Fruit fly (Drosophila melanogaster): ENCODE data around the gene CG9215.

Gene CG9215

DNA sequence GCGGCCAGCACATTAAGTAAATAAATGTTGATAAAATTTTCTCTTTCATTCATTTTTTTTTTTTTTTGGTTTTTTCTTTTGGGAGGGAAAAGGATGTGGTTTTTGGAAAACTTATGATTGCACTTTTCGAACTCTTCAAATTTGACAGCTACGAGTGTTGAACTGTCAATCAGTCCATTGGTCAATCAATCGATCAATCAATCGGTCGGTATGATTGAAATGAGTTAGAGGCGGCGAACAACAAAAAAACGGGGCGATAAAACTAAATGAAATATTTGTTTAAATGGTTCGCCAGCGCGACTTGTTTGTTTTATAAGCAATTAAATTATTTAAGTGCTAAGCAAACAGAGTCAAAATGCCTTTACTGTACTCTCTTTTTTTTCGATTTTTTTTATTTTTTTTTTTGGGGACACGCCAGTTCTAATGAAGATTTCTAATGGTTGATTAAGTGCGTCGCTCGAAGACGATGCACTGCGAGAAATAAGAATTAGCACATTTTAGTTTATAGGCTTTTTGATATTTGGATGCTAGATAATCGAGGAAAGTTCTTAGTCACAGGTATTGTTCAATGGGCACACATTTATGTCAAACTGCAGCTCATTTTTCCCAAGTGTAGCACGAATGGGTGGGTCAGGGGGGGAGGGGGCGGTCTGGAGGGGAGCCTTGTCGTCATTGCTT is 36.4 kb upstream of the CG9215 start (continued):
- TF ChIP-seq CG18599 (GFP tag; optimal IDR thresholded peaks at IDR 0.05) (peak; percentile 80), CG4854 (GFP tag; optimal IDR thresholded peaks at IDR 0.05) (no peak), insv (GFP tag; optimal IDR thresholded peaks at IDR 0.05) (no peak), CG15073 (GFP tag; optimal IDR thresholded peaks at IDR 0.05) (peak; percentile 41), pnt (GFP tag; optimal IDR thresholded peaks at IDR 0.05) (peak; percentile 79), sens-2 (GFP tag; IDR thresholded peaks at IDR 0.05) (0 out of 2 replicates have a peak, but pooled peaks have one; percentile 34), pho (GFP tag; optimal IDR thresholded peaks at IDR 0.05) (peak; percentile 57), trem (tag; optimal IDR thresholded peaks at IDR 0.05) (peak; percentile 63), bowl (GFP tag; IDR thresholded peaks at IDR 0.05) (peak; percentile 29; the same call in 1 of the 2 replicates), tgo (GFP tag; IDR thresholded peaks at IDR 0.05) (peak; percentile 77), toy (GFP tag; IDR thresholded peaks at IDR 0.05) (no peak), YL-1 (GFP tag; optimal IDR thresholded peaks at IDR 0.05) (no peak), ara (GFP tag; IDR thresholded peaks at IDR 0.05) (peak; percentile 71; the same call in 1 of the 2 replicates), Ssrp (tag; optimal IDR thresholded peaks at IDR 0.05) (peak; percentile 78), dm (GFP tag; optimal IDR thresholded peaks at IDR 0.05) (peak; percentile 27), vfl (GFP tag; optimal IDR thresholded peaks at IDR 0.05) (peak; percentile 27), Lim3 (GFP tag; IDR thresholded peaks at IDR 0.05) (no peak), Aef1 (GFP tag; IDR thresholded peaks at IDR 0.05) (peak; percentile 78), CG6654 (GFP tag; optimal IDR thresholded peaks at IDR 0.05) (peak; percentile 67), CG10462 (GFP tag; optimal IDR thresholded peaks at IDR 0.05) (peak; percentile 32), Mrtf (GFP tag; IDR thresholded peaks at IDR 0.05) (peak; percentile 77), CG16815 (GFP tag; optimal IDR thresholded peaks at IDR 0.05) (peak; percentile 58), gro (GFP tag; optimal IDR thresholded peaks at IDR 0.05) (peak; percentile 13), btn (GFP tag; optimal IDR thresholded peaks at IDR 0.05) (peak; percentile 58), CG7987 (GFP tag; optimal IDR thresholded peaks at IDR 0.05) (no peak), CG18764 (GFP tag; optimal IDR thresholded peaks at IDR 0.05) (peak; percentile 63), cg (GFP tag; optimal IDR thresholded peaks at IDR 0.05) (no peak), CG3995 (GFP tag; optimal IDR thresholded peaks at IDR 0.05) (peak; percentile 20), Dek (tag; optimal IDR thresholded peaks at IDR 0.05) (peak; percentile 61), tap (tag; optimal IDR thresholded peaks at IDR 0.05) (peak; percentile 72), Side (GFP tag; optimal IDR thresholded peaks at IDR 0.05) (peak; percentile 72), CG17385 (GFP tag; optimal IDR thresholded peaks at IDR 0.05) (peak; percentile 78), Eip74EF (GFP tag; optimal IDR thresholded peaks at IDR 0.05) (peak in 1 of 2 experiments; percentile 61), bab2 (GFP tag; optimal IDR thresholded peaks at IDR 0.05) (peak; percentile 73), CG31365 (tag; optimal IDR thresholded peaks at IDR 0.05) (peak; percentile 52), CG16779 (GFP tag; IDR thresholded peaks at IDR 0.05) (0 out of 2 replicates have a peak, but pooled peaks have one; percentile 38), Bteb2 (GFP tag; optimal IDR thresholded peaks at IDR 0.05) (peak; percentile 49), knrl (GFP tag; IDR thresholded peaks at IDR 0.05; ENCODE audit: partially characterized antibody) (no peak), jumu (GFP tag; optimal IDR thresholded peaks at IDR 0.05) (peak; percentile 77), CG13424 (tag; optimal IDR thresholded peaks at IDR 0.05) (peak; percentile 82), eyg (GFP tag; optimal IDR thresholded peaks at IDR 0.05) (peak; percentile 31), Camta (GFP tag; optimal IDR thresholded peaks at IDR 0.05) (peak; percentile 68), nau (GFP tag; optimal IDR thresholded peaks at IDR 0.05) (peak; percentile 63), twi (tag; optimal IDR thresholded peaks at IDR 0.05) (peak; percentile 75), Sry-β (GFP tag; optimal IDR thresholded peaks at IDR 0.05) (peak; percentile 46), CG33213 (GFP tag; optimal IDR thresholded peaks at IDR 0.05) (peak; percentile 48), pum (GFP tag; optimal IDR thresholded peaks at IDR 0.05) (peak; percentile 65), CG9797 (GFP tag; optimal IDR thresholded peaks at IDR 0.05) (no peak), B-H2 (GFP tag; optimal IDR thresholded peaks at IDR 0.05) (peak; percentile 29), CG3407 (GFP tag; optimal IDR thresholded peaks at IDR 0.05) (peak; percentile 62)

Measured in whole organism, embryonic.